Worm (Caenorhabditis elegans) whole organism, mixed stage, embryonic: Measurements from ENCODE around the gene Y54F10BM.3.

Experiments
- bed-3 ChIP-seq: fragments of 200-800 bp; sonication (Bioruptor generic); optimal IDR thresholded peaks from 3 replicates; lab custom pipeline; 2018; ENCODE audit warnings: mild to moderate bottlenecking, missing genetic modification characterization, moderate library complexity, missing compliant biosample characterization
- blmp-1 ChIP-seq: fragments of 150-350 bp; optimal IDR thresholded peaks from 2 replicates; lab custom pipeline; 2014; ENCODE audit warnings: missing biosample characterization, missing genetic modification characterization
- ceh-39 ChIP-seq: fragments of 150-350 bp; optimal IDR thresholded peaks from 2 replicates; lab custom pipeline; 2014; ENCODE audit warnings: missing biosample characterization, missing genetic modification characterization
- ces-1 ChIP-seq: fragments of 150-350 bp; optimal IDR thresholded peaks from 2 replicates; lab custom pipeline; 2014; ENCODE audit warnings: missing biosample characterization, missing genetic modification reagents, missing genetic modification characterization
- drap-1 ChIP-seq: fragments of 200-800 bp; sonication (Bioruptor generic); optimal IDR thresholded peaks from 3 replicates; lab custom pipeline; 2018; ENCODE audit warnings: mild to moderate bottlenecking, missing genetic modification characterization, missing compliant biosample characterization
- elt-1 ChIP-seq: sonication (generic microtip); optimal IDR thresholded peaks from 2 replicates; lab custom pipeline; 2017; ENCODE audit warnings: missing genetic modification characterization, mild to moderate bottlenecking, missing compliant biosample characterization, antibody characterized with exemption, moderate library complexity, borderline replicate concordance; ENCODE audit not compliant: insufficient read depth
- elt-3 ChIP-seq: fragments of 150-350 bp; optimal IDR thresholded peaks from 2 replicates; lab custom pipeline; 2014; ENCODE audit warnings: missing biosample characterization, missing genetic modification characterization
- flh-1 ChIP-seq: fragments of 200-800 bp; sonication (Bioruptor generic); optimal IDR thresholded peaks from 2 replicates; lab custom pipeline; 2018; ENCODE audit warnings: mild to moderate bottlenecking, missing genetic modification characterization, moderate library complexity, missing compliant biosample characterization
- ham-2 ChIP-seq: fragments of 200-800 bp; sonication (Bioruptor generic); optimal IDR thresholded peaks from 2 replicates; lab custom pipeline; 2018; ENCODE audit warnings: mild to moderate bottlenecking, missing genetic modification characterization, missing compliant biosample characterization
- hlh-1 ChIP-seq: fragments of 150-350 bp; optimal IDR thresholded peaks from 2 replicates; lab custom pipeline; 2014; ENCODE audit warnings: missing biosample characterization, missing genetic modification reagents, missing genetic modification characterization
- lin-13 ChIP-seq: fragments of 150-350 bp; optimal IDR thresholded peaks from 2 replicates; lab custom pipeline; 2014; ENCODE audit warnings: missing biosample characterization, missing genetic modification characterization
- lin-32 ChIP-seq: fragments of 200-800 bp; sonication (Bioruptor generic); optimal IDR thresholded peaks from 2 replicates; lab custom pipeline; 2018; ENCODE audit warnings: mild to moderate bottlenecking, missing genetic modification characterization, missing compliant biosample characterization
- lsy-2 ChIP-seq: fragments of 150-350 bp; optimal IDR thresholded peaks from 2 replicates; lab custom pipeline; 2014; ENCODE audit warnings: missing biosample characterization, missing genetic modification characterization
- mab-5 ChIP-seq: fragments of 150-350 bp; optimal IDR thresholded peaks from 2 replicates; lab custom pipeline; 2014; ENCODE audit warnings: missing biosample characterization, missing genetic modification characterization
- mep-1 ChIP-seq: fragments of 150-350 bp; optimal IDR thresholded peaks from 2 replicates; lab custom pipeline; 2017; ENCODE audit warnings: missing biosample characterization, missing genetic modification reagents, missing genetic modification characterization, inconsistent platforms
- mls-2 ChIP-seq: sonication (generic microtip); optimal IDR thresholded peaks from 2 replicates; lab custom pipeline; 2016; ENCODE audit warnings: mild to moderate bottlenecking, missing genetic modification characterization, moderate library complexity, missing compliant biosample characterization
- nhr-12 ChIP-seq: fragments of 150-350 bp; optimal IDR thresholded peaks from 2 replicates; lab custom pipeline; 2014; ENCODE audit warnings: missing biosample characterization, missing genetic modification characterization
- nhr-2 ChIP-seq: fragments of 150-350 bp; optimal IDR thresholded peaks from 2 replicates; lab custom pipeline; 2014; ENCODE audit warnings: missing biosample characterization, missing genetic modification characterization
- nhr-237 ChIP-seq: fragments of 150-350 bp; optimal IDR thresholded peaks from 2 replicates; lab custom pipeline; 2014; ENCODE audit warnings: missing biosample characterization, missing genetic modification characterization
- nhr-28 ChIP-seq: fragments of 150-350 bp; optimal IDR thresholded peaks from 2 replicates; lab custom pipeline; 2014; ENCODE audit warnings: missing biosample characterization, missing genetic modification characterization
- pha-4 ChIP-seq: fragments of 150-350 bp; optimal IDR thresholded peaks from 2 replicates; lab custom pipeline; 2018; ENCODE audit warnings: missing biosample characterization, missing genetic modification reagents, missing genetic modification characterization
- sem-2 ChIP-seq: fragments of 200-800 bp; sonication (Bioruptor generic); optimal IDR thresholded peaks from 2 replicates; lab custom pipeline; 2018; ENCODE audit warnings: mild to moderate bottlenecking, missing genetic modification characterization, missing compliant biosample characterization
- snpc-4 ChIP-seq: fragments of 150-350 bp; optimal IDR thresholded peaks from 2 replicates; lab custom pipeline; 2014; ENCODE audit warnings: missing biosample characterization, missing genetic modification characterization
- sptf-1 ChIP-seq: sonication (generic microtip); optimal IDR thresholded peaks from 2 replicates; lab custom pipeline; 2017; ENCODE audit warnings: mild to moderate bottlenecking, missing genetic modification characterization, moderate library complexity, missing compliant biosample characterization
- tbx-8 ChIP-seq: fragments of 200-800 bp; sonication (Bioruptor generic); optimal IDR thresholded peaks from 2 replicates; lab custom pipeline; 2018; ENCODE audit warnings: mild to moderate bottlenecking, missing genetic modification characterization, moderate library complexity, missing compliant biosample characterization
- unc-120 ChIP-seq: sonication (generic microtip); optimal IDR thresholded peaks from 2 replicates; lab custom pipeline; 2017; ENCODE audit warnings: missing genetic modification characterization, missing compliant biosample characterization; ENCODE audit not compliant: poor library complexity, severe bottlenecking
- unc-62 ChIP-seq: fragments of 150-350 bp; optimal IDR thresholded peaks from 2 replicates; lab custom pipeline; 2014; ENCODE audit warnings: missing biosample characterization, missing genetic modification reagents, missing genetic modification characterization
- zip-8 ChIP-seq: fragments of 150-350 bp; optimal IDR thresholded peaks from 2 replicates; lab custom pipeline; 2014; ENCODE audit warnings: missing biosample characterization, missing genetic modification characterization
- ztf-11 ChIP-seq: fragments of 150-350 bp; optimal IDR thresholded peaks from 2 replicates; lab custom pipeline; 2014; ENCODE audit warnings: missing biosample characterization, missing genetic modification characterization

The Y54F10BM.3 gene

DNA sequence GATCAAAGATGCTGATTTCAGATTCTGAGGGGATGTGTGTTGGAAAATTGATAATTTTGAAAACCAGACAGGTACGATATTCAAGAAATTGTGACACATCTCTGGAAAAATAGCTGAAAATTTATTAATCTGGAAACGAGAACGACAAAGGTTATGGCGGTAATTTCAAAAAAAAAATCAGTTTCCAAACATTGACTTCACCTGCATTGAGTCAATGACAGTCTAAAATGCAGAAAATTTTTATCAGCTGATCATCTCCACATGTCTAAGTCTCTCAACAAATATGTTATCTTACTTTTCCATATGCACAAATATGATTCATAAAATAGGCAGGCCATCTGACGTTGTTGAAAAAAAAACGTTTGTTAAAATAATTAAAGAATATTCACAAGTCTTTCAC is 9.8 kb upstream of the Y54F10BM.3 start, which contains the start of gene fbxa-48:
fbxa-48 (minus strand) TSS at position 101 of the 400 bp plus-strand sequence.
- no peak for TF ChIP-seq zip-8 (tag; lab: Kevin White, UChicago)
- no peak for TF ChIP-seq ceh-39
- no peak for TF ChIP-seq sem-2 (GFP tag; lab: Kevin White, UChicago)
- TF ChIP-seq tbx-8: no peak
- no peak for TF ChIP-seq lsy-2 (tag; lab: Kevin White, UChicago)
- no peak for TF ChIP-seq ces-1 (GFP tag; lab: Kevin White, UChicago)
- no peak for TF ChIP-seq nhr-28 (tag; lab: Kevin White, UChicago)
- no peak for TF ChIP-seq unc-62 (GFP tag; lab: Kevin White, UChicago)
- no peak for TF ChIP-seq elt-1 (tag; lab: Kevin White, UChicago)
- no peak for TF ChIP-seq nhr-12
- TF ChIP-seq mab-5 (tag; lab: Kevin White, UChicago): no peak
- TF ChIP-seq, all 35 proteins: peak for 0

DNA sequence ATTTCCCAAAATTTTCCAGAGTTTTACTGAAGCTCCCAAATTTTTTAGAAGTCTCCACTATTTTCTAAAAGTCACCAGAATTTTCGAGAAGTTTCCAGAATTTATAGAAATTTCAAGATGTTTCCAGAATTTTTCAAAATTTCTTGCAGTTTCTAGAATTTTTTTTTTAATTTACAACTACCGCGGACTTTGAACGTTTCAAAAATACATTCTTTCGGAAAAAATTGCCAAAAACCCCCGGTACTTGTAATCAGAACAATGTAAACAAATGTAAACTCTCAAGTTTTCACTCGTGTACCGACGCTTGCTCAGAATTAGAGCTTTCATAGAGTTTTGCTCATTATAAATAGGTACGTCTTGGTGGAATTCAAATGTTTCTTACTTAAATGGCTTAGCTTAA is 9.1 kb upstream of the Y54F10BM.3 start, which contains the start of gene fbxa-39:
fbxa-39 (plus strand) TSS at position 301 of the 400 bp plus-strand sequence.
- no peak for TF ChIP-seq mab-5 (tag; lab: Kevin White, UChicago)
- TF ChIP-seq, all 35 proteins: peak for 0

DNA sequence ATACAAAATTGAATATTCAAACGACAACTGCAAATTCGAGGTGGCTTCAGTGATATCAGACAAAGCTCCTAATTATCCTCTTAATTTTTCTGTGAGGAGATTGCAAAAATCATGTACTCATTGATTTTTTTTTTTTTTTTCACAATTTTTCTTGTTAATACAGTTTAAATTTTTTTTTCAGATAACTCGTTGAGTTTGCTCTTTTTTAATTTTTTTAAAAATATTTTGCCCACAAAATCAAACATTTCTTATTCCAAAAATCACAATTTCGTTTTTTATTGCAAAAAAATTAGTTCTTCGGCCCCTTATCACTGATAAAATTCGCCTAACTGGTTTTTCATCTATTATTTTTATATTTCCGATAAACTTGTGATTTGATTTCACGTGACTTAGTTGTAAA is 5.0 kb upstream of the Y54F10BM.3 start, which contains the start of gene Y54F10BM.21:
Y54F10BM.21 (plus strand) TSS at position 301 of the 400 bp plus-strand sequence.
- TF ChIP-seq nhr-2 (no peak), drap-1 (no peak), flh-1 (GFP tag; lab: Kevin White, UChicago) (no peak)
- TF ChIP-seq, all 35 proteins: peak for 0

DNA sequence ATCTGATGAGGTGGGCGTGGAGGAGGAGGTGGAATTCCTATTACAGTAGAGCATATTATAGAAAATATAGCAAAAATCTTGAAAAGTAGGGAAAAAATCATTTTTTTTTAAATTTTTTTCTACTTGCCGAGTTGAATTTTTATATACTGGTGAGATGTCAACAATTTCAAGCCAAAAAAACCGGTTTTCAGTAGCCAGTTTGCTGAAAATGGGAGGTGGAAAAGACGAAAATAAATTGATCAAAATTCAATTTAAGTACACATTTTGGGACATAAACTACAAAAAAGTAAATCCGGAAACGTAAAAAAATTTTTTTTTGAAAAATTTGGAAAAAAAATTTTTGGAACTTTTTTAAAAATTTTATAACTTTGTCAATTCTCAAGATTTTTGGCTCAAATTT is 2.4 kb upstream of the Y54F10BM.3 start, which contains the start of gene Y54F10BM.23:
Y54F10BM.23 (minus strand) TSS at position 101 of the 400 bp plus-strand sequence.
- no peak for TF ChIP-seq blmp-1 (tag; lab: Kevin White, UChicago)
- TF ChIP-seq tbx-8: no peak
- TF ChIP-seq unc-62 (GFP tag; lab: Kevin White, UChicago): no peak
- TF ChIP-seq sem-2 (GFP tag; lab: Kevin White, UChicago): no peak
- no peak for TF ChIP-seq lin-13 (tag; lab: Kevin White, UChicago)
- no peak for TF ChIP-seq lin-32 (GFP tag; lab: Kevin White, UChicago)
- TF ChIP-seq mab-5 (tag; lab: Kevin White, UChicago): no peak
- no peak for TF ChIP-seq sptf-1 (tag; lab: Kevin White, UChicago)
- no peak for TF ChIP-seq elt-3 (tag; lab: Kevin White, UChicago)
- TF ChIP-seq drap-1: no peak
- TF ChIP-seq nhr-2: no peak
- TF ChIP-seq hlh-1: no peak
- no peak for TF ChIP-seq pha-4
- TF ChIP-seq ham-2 (GFP tag; lab: Kevin White, UChicago): no peak
- no peak for TF ChIP-seq lsy-2 (tag; lab: Kevin White, UChicago)
- TF ChIP-seq ces-1 (GFP tag; lab: Kevin White, UChicago): no peak
- no peak for TF ChIP-seq mls-2 (tag; lab: Kevin White, UChicago)
- TF ChIP-seq, all 35 proteins: peak for 0

DNA sequence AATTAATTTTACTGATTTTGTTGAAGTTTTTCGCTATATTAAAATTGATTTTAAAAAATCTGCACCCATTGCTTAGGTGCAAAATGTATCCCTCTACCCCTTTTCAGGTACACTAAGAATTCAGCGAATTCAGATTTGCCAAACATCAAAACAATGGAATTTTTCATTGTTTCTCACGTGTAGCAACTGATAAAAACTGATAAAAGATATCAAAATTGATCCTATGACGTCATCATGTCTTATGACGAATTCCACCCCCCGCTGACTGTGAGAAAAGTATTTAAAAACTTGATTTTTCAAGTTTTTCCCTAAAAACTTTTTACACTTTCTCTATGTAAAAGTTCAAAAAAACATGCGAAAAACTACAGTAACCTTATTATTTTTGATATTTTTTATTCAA is 1.3 kb upstream of the Y54F10BM.3 start, which contains the start of gene Y54F10BM.22:
Y54F10BM.22 (plus strand) TSS at position 331 of the 400 bp plus-strand sequence.
- TF ChIP-seq zip-8 (tag; lab: Kevin White, UChicago): peak; percentile 8
- TF ChIP-seq tbx-8: no peak
- TF ChIP-seq mep-1 (tag; lab: Kevin White, UChicago): no peak
- no peak for TF ChIP-seq unc-62 (GFP tag; lab: Kevin White, UChicago)
- TF ChIP-seq ztf-11: no peak
- no peak for TF ChIP-seq nhr-28 (tag; lab: Kevin White, UChicago)
- no peak for TF ChIP-seq snpc-4 (tag; lab: Kevin White, UChicago)

DNA sequence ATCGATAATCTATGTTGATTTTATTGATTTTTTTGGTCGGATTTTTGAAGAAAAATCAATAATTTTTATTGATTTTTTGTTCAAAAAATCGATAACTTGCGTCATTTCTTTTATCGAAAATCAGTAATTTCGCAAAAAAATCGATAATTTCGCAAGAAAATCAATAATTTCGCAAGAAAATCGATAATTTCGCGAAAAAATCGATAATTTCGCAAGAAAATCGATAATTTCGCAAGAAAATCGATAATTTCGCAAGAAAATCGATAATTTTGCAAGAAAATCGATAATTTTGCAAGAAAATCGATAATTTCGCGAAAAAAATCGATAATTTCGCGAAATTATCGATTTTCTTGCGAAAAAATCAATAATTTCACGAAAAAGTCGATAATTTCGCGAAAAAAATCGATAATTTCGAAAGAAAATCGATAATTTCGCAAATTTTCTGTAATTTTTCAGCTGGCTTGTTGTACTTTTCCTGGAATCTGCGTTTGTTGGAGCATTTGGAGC is 1.6 kb downstream of the Y54F10BM.3 start:
- TF ChIP-seq bed-3 (GFP tag; lab: Kevin White, UChicago) (no peak), lsy-2 (tag; lab: Kevin White, UChicago) (no peak), unc-120 (tag; lab: Kevin White, UChicago) (no peak), nhr-237 (tag; lab: Kevin White, UChicago) (no peak)
